Fruit fly (Drosophila melanogaster) whole organism, prepupa: Measurements from ENCODE around the gene CheB38a.

ENCODE experiments used
- Blimp-1 ChIP-seq: fragments of 200-800 bp; sonication (Bioruptor generic); optimal IDR thresholded peaks from 3 replicates; lab custom pipeline; 2017; ENCODE audit warnings: missing biosample characterization, missing genetic modification characterization, mild to moderate bottlenecking, moderate library complexity, missing genetic modification reagents
- CG10631 ChIP-seq: fragments of 200-800 bp; sonication (Bioruptor generic); optimal IDR thresholded peaks from 2 replicates; lab custom pipeline; 2016; ENCODE audit warnings: missing biosample characterization, missing genetic modification characterization
- CG11294 ChIP-seq: fragments of 200-800 bp; sonication (Bioruptor generic); IDR thresholded peaks from 2 replicates; pipeline ENCODE4 v1.3.6; 2022; ENCODE audit warnings: missing biosample characterization, missing genetic modification characterization
- CG11762 ChIP-seq: fragments of 200-800 bp; sonication (Bioruptor generic); optimal IDR thresholded peaks from 3 replicates; lab custom pipeline; 2016; ENCODE audit warnings: missing biosample characterization, missing genetic modification characterization; ENCODE audit not compliant: insufficient read depth
- CG15336 ChIP-seq: fragments of 200-800 bp; sonication (Bioruptor generic); IDR thresholded peaks from 2 replicates; pipeline ENCODE4 v1.3.6; 2022; ENCODE audit warnings: missing biosample characterization, missing genetic modification characterization
- CG1621 ChIP-seq: fragments of 200-800 bp; sonication (Bioruptor generic); optimal IDR thresholded peaks from 3 replicates; lab custom pipeline; 2018; ENCODE audit warnings: missing biosample characterization, mild to moderate bottlenecking, missing genetic modification characterization
- CG16779 ChIP-seq: fragments of 200-800 bp; sonication (Bioruptor generic); optimal IDR thresholded peaks from 3 replicates; lab custom pipeline; 2017; ENCODE audit warnings: missing biosample characterization, mild to moderate bottlenecking, missing genetic modification characterization
- CG3032 ChIP-seq: fragments of 200-800 bp; optimal IDR thresholded peaks from 2 replicates; lab custom pipeline; 2019; ENCODE audit warnings: missing biosample characterization, mild to moderate bottlenecking, missing genetic modification characterization, moderate library complexity
- CG31627 ChIP-seq: fragments of 200-800 bp; sonication (Bioruptor generic); optimal IDR thresholded peaks from 3 replicates; lab custom pipeline; 2016; ENCODE audit warnings: missing biosample characterization, missing genetic modification characterization
- CG32006 ChIP-seq: fragments of 200-800 bp; sonication (Bioruptor generic); optimal IDR thresholded peaks from 3 replicates; lab custom pipeline; 2017; ENCODE audit warnings: missing biosample characterization, mild to moderate bottlenecking, missing genetic modification characterization
- CG34406 ChIP-seq: fragments of 200-800 bp; sonication (Bioruptor generic); optimal IDR thresholded peaks from 3 replicates; lab custom pipeline; 2016; ENCODE audit warnings: missing biosample characterization, missing genetic modification characterization
- CG3919 ChIP-seq: fragments of 200-800 bp; sonication (Bioruptor generic); optimal IDR thresholded peaks from 3 replicates; lab custom pipeline; 2016; ENCODE audit warnings: missing biosample characterization, missing genetic modification characterization
- CG4318 ChIP-seq: fragments of 200-800 bp; sonication (Bioruptor generic); optimal IDR thresholded peaks from 3 replicates; lab custom pipeline; 2017; ENCODE audit warnings: missing biosample characterization, mild to moderate bottlenecking, missing genetic modification characterization
- CG6163 ChIP-seq: fragments of 200-800 bp; sonication (Bioruptor generic); IDR thresholded peaks from 3 replicates; pipeline ENCODE4 v1.3.6; 2022; ENCODE audit warnings: missing biosample characterization, missing genetic modification characterization
- CG6276 ChIP-seq: fragments of 200-800 bp; sonication (Bioruptor generic); optimal IDR thresholded peaks from 2 replicates; lab custom pipeline; 2017; ENCODE audit warnings: missing biosample characterization, mild to moderate bottlenecking, missing genetic modification characterization
- CG6792 ChIP-seq: fragments of 200-800 bp; sonication (Bioruptor generic); optimal IDR thresholded peaks from 3 replicates; lab custom pipeline; 2016; ENCODE audit warnings: missing biosample characterization, missing genetic modification characterization
- CG6808 ChIP-seq: fragments of 200-800 bp; sonication (Bioruptor generic); optimal IDR thresholded peaks from 3 replicates; lab custom pipeline; 2017; ENCODE audit warnings: missing biosample characterization, missing genetic modification characterization, mild to moderate bottlenecking, moderate library complexity, missing genetic modification reagents
- CG6854 ChIP-seq: fragments of 200-800 bp; sonication (Bioruptor generic); optimal IDR thresholded peaks from 2 replicates; lab custom pipeline; 2017; ENCODE audit warnings: missing biosample characterization, mild to moderate bottlenecking, missing genetic modification characterization
- CG7368 ChIP-seq: fragments of 200-800 bp; sonication (Bioruptor generic); optimal IDR thresholded peaks from 3 replicates; lab custom pipeline; 2016; ENCODE audit warnings: missing biosample characterization, missing genetic modification characterization
- CG8119 ChIP-seq: fragments of 200-800 bp; sonication (Bioruptor generic); IDR thresholded peaks from 3 replicates; pipeline ENCODE4 v1.3.6; 2022; ENCODE audit warnings: missing biosample characterization, missing genetic modification characterization
- CG8319 ChIP-seq: fragments of 200-800 bp; sonication (Bioruptor generic); optimal IDR thresholded peaks from 3 replicates; lab custom pipeline; 2016; ENCODE audit warnings: missing biosample characterization, missing genetic modification characterization
- CG9139 ChIP-seq: fragments of 200-800 bp; sonication (Bioruptor generic); optimal IDR thresholded peaks from 3 replicates; lab custom pipeline; 2017; ENCODE audit warnings: missing biosample characterization, mild to moderate bottlenecking, missing genetic modification characterization
- Eip75B ChIP-seq: fragments of 200-800 bp; sonication (Bioruptor generic); optimal IDR thresholded peaks from 3 replicates; lab custom pipeline; 2016; ENCODE audit warnings: missing biosample characterization, missing genetic modification characterization
- Eip78C ChIP-seq: fragments of 200-800 bp; sonication (Bioruptor generic); peaks from one replicate; lab custom pipeline; 2016; ENCODE audit warnings: missing biosample characterization, missing genetic modification characterization
- Eip93F ChIP-seq: fragments of 200-800 bp; sonication (Bioruptor generic); optimal IDR thresholded peaks from 2 replicates; lab custom pipeline; 2016; ENCODE audit warnings: missing biosample characterization, mild to moderate bottlenecking, missing genetic modification characterization
- Ets21C ChIP-seq: fragments of 200-800 bp; sonication (Bioruptor generic); optimal IDR thresholded peaks from 3 replicates; lab custom pipeline; 2016; ENCODE audit warnings: missing biosample characterization, missing genetic modification characterization
- Gug ChIP-seq: fragments of 200-800 bp; sonication (Bioruptor generic); IDR thresholded peaks from 2 replicates; pipeline ENCODE4 v1.3.6; 2022; ENCODE audit warnings: missing biosample characterization, missing genetic modification characterization
- Hr38 ChIP-seq: sonication (Bioruptor generic); optimal IDR thresholded peaks from 2 replicates; lab custom pipeline; 2016; ENCODE audit warnings: missing biosample characterization, missing genetic modification characterization
- Hr39 ChIP-seq: fragments of 200-800 bp; sonication (Bioruptor generic); optimal IDR thresholded peaks from 2 replicates; lab custom pipeline; 2016; ENCODE audit warnings: missing biosample characterization, missing genetic modification characterization
- Hr4 ChIP-seq: fragments of 200-800 bp; sonication (Bioruptor generic); optimal IDR thresholded peaks from 3 replicates; lab custom pipeline; 2016; ENCODE audit warnings: missing biosample characterization, missing genetic modification characterization
- Lpt ChIP-seq: fragments of 200-800 bp; sonication (Bioruptor generic); optimal IDR thresholded peaks from 3 replicates; lab custom pipeline; 2016; ENCODE audit warnings: missing biosample characterization, missing genetic modification characterization
- OdsH ChIP-seq: fragments of 200-800 bp; sonication (Bioruptor generic); optimal IDR thresholded peaks from 3 replicates; lab custom pipeline; 2016; ENCODE audit warnings: missing biosample characterization, missing genetic modification characterization
- Smox ChIP-seq: fragments of 200-800 bp; sonication (Bioruptor generic); optimal IDR thresholded peaks from 3 replicates; lab custom pipeline; 2016; ENCODE audit warnings: missing biosample characterization, missing genetic modification characterization
- Sox102F ChIP-seq: fragments of 200-800 bp; sonication (Bioruptor generic); optimal IDR thresholded peaks from 2 replicates; lab custom pipeline; 2016; ENCODE audit warnings: missing biosample characterization, mild to moderate bottlenecking, missing genetic modification characterization
- acj6 ChIP-seq: fragments of 200-800 bp; sonication (Bioruptor generic); optimal IDR thresholded peaks from 3 replicates; lab custom pipeline; 2016; ENCODE audit warnings: missing biosample characterization, missing genetic modification characterization
- dsx ChIP-seq: fragments of 200-800 bp; optimal IDR thresholded peaks from 3 replicates; lab custom pipeline; 2019; ENCODE audit warnings: missing biosample characterization, mild to moderate bottlenecking, missing genetic modification characterization, moderate library complexity; ENCODE audit not compliant: poor library complexity, severe bottlenecking
- eg ChIP-seq: fragments of 200-800 bp; sonication (Bioruptor generic); IDR thresholded peaks from 3 replicates; pipeline ENCODE4 v1.3.6; 2022; ENCODE audit warnings: missing biosample characterization, missing genetic modification characterization
- esn ChIP-seq: fragments of 200-800 bp; sonication (Bioruptor generic); optimal IDR thresholded peaks from 2 replicates; lab custom pipeline; 2016; ENCODE audit warnings: missing biosample characterization, mild to moderate bottlenecking, missing genetic modification characterization, moderate library complexity
- fd59A ChIP-seq: fragments of 200-800 bp; sonication (Bioruptor generic); optimal IDR thresholded peaks from 2 replicates; lab custom pipeline; 2017; ENCODE audit warnings: missing biosample characterization, mild to moderate bottlenecking, missing genetic modification characterization, missing genetic modification reagents
- fd85E ChIP-seq: fragments of 200-800 bp; sonication (Bioruptor generic); optimal IDR thresholded peaks from 3 replicates; lab custom pipeline; 2016; ENCODE audit warnings: missing biosample characterization, missing genetic modification characterization
- fkh ChIP-seq: fragments of 200-800 bp; sonication (Bioruptor generic); optimal IDR thresholded peaks from 3 replicates; lab custom pipeline; 2017; ENCODE audit warnings: missing biosample characterization, mild to moderate bottlenecking, missing genetic modification characterization, moderate library complexity
- lz ChIP-seq: fragments of 200-800 bp; sonication (Bioruptor generic); optimal IDR thresholded peaks from 3 replicates; lab custom pipeline; 2016; ENCODE audit warnings: missing biosample characterization, missing genetic modification characterization
- net ChIP-seq: fragments of 200-800 bp; sonication (Bioruptor generic); optimal IDR thresholded peaks from 3 replicates; lab custom pipeline; 2016; ENCODE audit warnings: missing biosample characterization, missing genetic modification characterization
- pdm3 ChIP-seq: fragments of 200-800 bp; sonication (Bioruptor generic); optimal IDR thresholded peaks from 3 replicates; lab custom pipeline; 2016; ENCODE audit warnings: missing biosample characterization, missing genetic modification characterization
- salr ChIP-seq, 2 experiments: fragments of 200-800 bp; sonication (Bioruptor generic); optimal IDR thresholded peaks; 3 replicates each; lab custom pipeline; 2016 to 2018; ENCODE audit warnings: missing biosample characterization in 2 of 2, missing genetic modification characterization in 2 of 2, mild to moderate bottlenecking in 1 of 2
- spab ChIP-seq: fragments of 200-800 bp; sonication (Bioruptor generic); optimal IDR thresholded peaks from 2 replicates; lab custom pipeline; 2017; ENCODE audit warnings: missing biosample characterization, mild to moderate bottlenecking, missing genetic modification characterization, missing genetic modification reagents
- ss ChIP-seq, 2 experiments: fragments of 200-800 bp; sonication (Bioruptor generic); optimal IDR thresholded peaks; 2 replicates in 1 of 2; 3 replicates in 1 of 2; lab custom pipeline; 2017 to 2018; ENCODE audit warnings: mild to moderate bottlenecking in 2 of 2, missing biosample characterization in 2 of 2, missing genetic modification characterization in 2 of 2, moderate library complexity in 1 of 2
- svp ChIP-seq: fragments of 200-800 bp; sonication (Bioruptor generic); peaks from one replicate; lab custom pipeline; 2016; ENCODE audit warnings: missing biosample characterization, missing genetic modification characterization

The CheB38a gene

dm6 chr2L:20798351-20798777 lies 20.0 kb downstream of the CheB38a start (continued):
- TF ChIP-seq esn (GFP tag; lab: Kevin White, UChicago) (no peak), CG6163 (GFP tag; lab: Robert Waterston, UW) (peak; percentile 64; the same call in 2 of the 3 replicates), fd85E (no peak), CG7368 (no peak), ss (GFP tag; optimal IDR thresholded peaks at IDR 0.05; lab: Kevin White, UChicago) (peak; percentile 48 to 62), Smox (GFP tag; lab: Kevin White, UChicago) (no peak), CG3032 (tag; lab: Kevin White, UChicago) (no peak), CG4318 (no peak), CG11762 (GFP tag; lab: Kevin White, UChicago) (no peak), Blimp-1 (GFP tag; lab: Kevin White, UChicago) (no peak), CG34406 (GFP tag; lab: Kevin White, UChicago) (no peak)

dm6 chr2L:20797515-20797847 lies 20.9 kb downstream of the CheB38a start, which contains the start of gene CG9328:
Gene CG9328 (plus strand): TSS chr2L:20797715.
- TF ChIP-seq Eip75B (GFP tag; lab: Kevin White, UChicago): peak; percentile 58
- TF ChIP-seq CG34406 (GFP tag; lab: Kevin White, UChicago): peak; percentile 31
- TF ChIP-seq eg: no peak; the same call in 1 of the 3 replicates
- TF ChIP-seq CG31627 (GFP tag; lab: Kevin White, UChicago): peak; percentile 54
- TF ChIP-seq Gug: 0 out of 2 replicates have a peak, but pooled peaks have one; percentile 25
- peak; percentile 50 for TF ChIP-seq OdsH (GFP tag; lab: Kevin White, UChicago)
- peak; percentile 51 for TF ChIP-seq esn (GFP tag; lab: Kevin White, UChicago)
- no peak for TF ChIP-seq Eip93F (GFP tag; lab: Kevin White, UChicago)
- TF ChIP-seq ss (GFP tag; optimal IDR thresholded peaks at IDR 0.05; lab: Kevin White, UChicago): peak in 1 of 2 experiments; percentile 30
- no peak for TF ChIP-seq CG8119
- TF ChIP-seq Smox (GFP tag; lab: Kevin White, UChicago): peak; percentile 62
- TF ChIP-seq Hr38 (GFP tag; lab: Kevin White, UChicago): no peak
- TF ChIP-seq fd59A (GFP tag; lab: Kevin White, UChicago): no peak
- peak; percentile 72 for TF ChIP-seq Sox102F (GFP tag; lab: Kevin White, UChicago)
- TF ChIP-seq CG9139 (GFP tag; lab: Kevin White, UChicago): peak; percentile 15
- peak; percentile 22 for TF ChIP-seq CG1621 (tag; lab: Kevin White, UChicago)
- TF ChIP-seq fd85E: peak; percentile 50
- TF ChIP-seq Hr39 (GFP tag; lab: Kevin White, UChicago): peak; percentile 40
- TF ChIP-seq CG6808 (GFP tag; lab: Kevin White, UChicago): no peak
- peak; percentile 49 for TF ChIP-seq CG3919 (GFP tag; lab: Kevin White, UChicago)
- TF ChIP-seq Hr4 (GFP tag; lab: Kevin White, UChicago): peak; percentile 47
- no peak for TF ChIP-seq Lpt (GFP tag; lab: Kevin White, UChicago)
- peak; percentile 56 for TF ChIP-seq pdm3 (GFP tag; lab: Kevin White, UChicago)
- TF ChIP-seq CG15336 (GFP tag; lab: Robert Waterston, UW): peak; percentile 22; the same call in 1 of the 2 replicates
- TF ChIP-seq net (GFP tag; lab: Kevin White, UChicago): peak; percentile 13
- peak; percentile 68 for TF ChIP-seq svp (GFP tag; lab: Kevin White, UChicago)
- TF ChIP-seq CG6276 (GFP tag; lab: Kevin White, UChicago): no peak
- TF ChIP-seq CG10631 (GFP tag; lab: Kevin White, UChicago): peak; percentile 50
- peak; percentile 83 for TF ChIP-seq Eip78C
- no peak for TF ChIP-seq CG7368
- peak; percentile 34 for TF ChIP-seq CG16779 (tag; lab: Kevin White, UChicago)
- TF ChIP-seq fkh (GFP tag; lab: Kevin White, UChicago): peak; percentile 18
- TF ChIP-seq CG32006 (GFP tag; lab: Kevin White, UChicago): no peak
- peak; percentile 22 for TF ChIP-seq CG6792 (GFP tag; lab: Kevin White, UChicago)
- peak; percentile 74 for TF ChIP-seq CG6163 (GFP tag; lab: Robert Waterston, UW)
- no peak for TF ChIP-seq dsx
- peak; percentile 26 for TF ChIP-seq CG6854 (GFP tag; lab: Kevin White, UChicago)
- peak; percentile 6 for TF ChIP-seq Ets21C (GFP tag; lab: Kevin White, UChicago)
- TF ChIP-seq lz: peak; percentile 39
- TF ChIP-seq spab (GFP tag; lab: Kevin White, UChicago): peak; percentile 2
- TF ChIP-seq CG8319 (GFP tag; lab: Kevin White, UChicago): peak; percentile 2
- TF ChIP-seq CG11294 (GFP tag; lab: Robert Waterston, UW): peak; percentile 18; the same call in 1 of the 2 replicates
- peak; percentile 15 for TF ChIP-seq CG11762 (GFP tag; lab: Kevin White, UChicago)
- TF ChIP-seq acj6: peak; percentile 36
- TF ChIP-seq salr (GFP tag; optimal IDR thresholded peaks at IDR 0.05; lab: Kevin White, UChicago): peak in 1 of 2 experiments; percentile 13
